Worm (Caenorhabditis elegans): Measurements from ENCODE around the gene pph-4.2.
A peak's percentile ranks its signal among the peaks of the same experiment; 100 is the strongest.

The pph-4.2 gene

DNA sequence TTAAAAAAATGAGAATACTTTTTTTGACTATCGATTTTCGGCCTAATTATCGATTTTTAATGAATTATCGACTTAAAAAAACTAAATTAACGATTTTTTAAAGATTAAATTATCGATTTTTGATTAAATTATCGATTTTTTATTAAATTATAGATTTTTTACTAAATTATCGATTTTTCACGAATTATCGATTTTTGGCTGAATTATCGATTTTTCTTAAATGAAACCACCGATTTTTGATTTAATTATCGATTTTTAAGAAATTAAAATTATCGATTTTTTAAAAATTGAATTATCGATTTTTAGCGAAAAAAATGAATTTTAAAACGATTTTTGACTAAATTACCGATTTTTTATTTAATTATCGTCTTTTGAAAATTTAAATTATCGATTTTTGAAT, 34.6 kb upstream of the pph-4.2 start:
- TF ChIP-seq sptf-1 (tag; optimal IDR thresholded peaks at IDR 0.05) (no peak), ces-1 (GFP tag; optimal IDR thresholded peaks at IDR 0.05) (peak; percentile 48)

DNA sequence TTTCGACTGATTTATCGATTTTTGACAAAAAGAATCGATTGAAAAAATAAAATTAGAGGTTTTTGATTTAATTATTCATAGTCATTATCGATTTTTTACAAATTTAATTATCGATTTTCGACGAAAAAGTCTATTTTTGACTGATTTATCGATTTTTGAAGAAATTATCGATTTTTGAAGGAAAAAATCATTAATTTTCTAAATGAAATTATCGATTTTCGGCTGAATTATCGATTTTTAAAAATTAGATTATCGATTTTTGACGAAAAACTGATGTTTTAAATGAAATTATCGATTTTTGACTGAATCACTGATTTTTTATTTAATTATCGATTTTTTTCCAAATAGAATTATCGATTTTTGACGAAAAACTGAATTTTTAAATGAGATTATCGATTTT, 34.0 kb upstream of the pph-4.2 start:
- TF ChIP-seq elt-1 (tag; optimal IDR thresholded peaks at IDR 0.05; ENCODE audit: borderline replicate concordance, insufficient read depth) (no peak), blmp-1 (tag; optimal IDR thresholded peaks at IDR 0.05) (no peak), ceh-83 (GFP tag; optimal IDR thresholded peaks at IDR 0.05) (no peak), lin-13 (tag; optimal IDR thresholded peaks at IDR 0.05) (no peak), ceh-43 (GFP tag; optimal IDR thresholded peaks at IDR 0.05) (no peak), ham-2 (GFP tag; optimal IDR thresholded peaks at IDR 0.05) (no peak), lin-32 (GFP tag; optimal IDR thresholded peaks at IDR 0.05) (no peak), elt-3 (tag; optimal IDR thresholded peaks at IDR 0.05) (no peak), snpc-4 (tag; optimal IDR thresholded peaks at IDR 0.05) (no peak), mab-5 (tag; optimal IDR thresholded peaks at IDR 0.05) (no peak), hlh-1 (tag; optimal IDR thresholded peaks at IDR 0.05) (no peak), drap-1 (GFP tag; optimal IDR thresholded peaks at IDR 0.05) (no peak), mls-2 (tag; optimal IDR thresholded peaks at IDR 0.05) (no peak), zip-8 (tag; optimal IDR thresholded peaks at IDR 0.05) (no peak), cnd-1 (tag; optimal IDR thresholded peaks at IDR 0.05) (no peak)

DNA sequence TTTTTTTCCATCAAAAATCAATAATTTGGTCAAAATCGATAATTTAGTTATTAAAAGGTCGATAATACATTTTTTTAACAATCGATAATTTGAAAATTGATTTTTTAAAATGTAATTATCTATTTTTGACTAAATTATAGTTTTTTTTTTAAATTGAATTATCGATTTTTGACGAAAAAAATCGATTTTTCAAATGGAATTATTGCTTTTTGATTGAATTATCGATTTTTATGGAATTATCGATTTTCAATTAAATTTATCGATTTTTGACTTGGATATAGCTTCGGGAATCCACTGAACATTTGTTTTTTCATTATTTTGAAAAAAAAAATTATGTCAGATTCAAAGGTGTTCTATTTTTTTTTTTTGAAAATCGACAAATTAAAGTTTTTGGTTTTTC, 33.3 kb upstream of the pph-4.2 start:
- no peak for TF ChIP-seq mab-5 (tag; optimal IDR thresholded peaks at IDR 0.05)
- TF ChIP-seq bed-3 (GFP tag; optimal IDR thresholded peaks at IDR 0.05): no peak
- no peak for TF ChIP-seq hlh-1 (tag; optimal IDR thresholded peaks at IDR 0.05)
- TF ChIP-seq ces-1 (GFP tag; optimal IDR thresholded peaks at IDR 0.05): peak; percentile 25
- TF ChIP-seq nhr-28 (tag; optimal IDR thresholded peaks at IDR 0.05): no peak

DNA sequence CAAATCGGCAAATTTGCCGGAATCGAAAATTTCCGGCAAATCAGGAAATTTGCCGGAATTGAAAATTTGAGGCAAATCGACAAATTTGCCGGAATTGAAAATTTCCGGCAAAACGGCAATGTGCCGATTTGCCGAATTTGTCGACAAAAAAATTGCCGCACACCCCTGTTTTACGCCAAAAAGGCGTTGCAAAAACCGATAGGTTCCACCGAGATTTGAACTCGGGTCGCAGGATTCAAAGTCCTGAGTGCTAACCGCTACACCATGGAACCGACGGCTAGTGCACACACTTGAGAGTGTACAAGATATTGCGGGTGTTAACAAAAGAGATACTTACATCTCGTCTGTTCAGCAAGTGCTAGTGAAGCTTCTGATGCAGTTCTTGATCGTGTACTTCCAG, 22.7 kb upstream of the pph-4.2 start:
- TF ChIP-seq unc-120 (tag; optimal IDR thresholded peaks at IDR 0.05; ENCODE audit: poor library complexity, severe bottlenecking): peak; percentile 40
- no peak for TF ChIP-seq mab-5 (tag; optimal IDR thresholded peaks at IDR 0.05)
- TF ChIP-seq lin-32 (GFP tag; optimal IDR thresholded peaks at IDR 0.05): peak; percentile 80
- peak; percentile 46 for TF ChIP-seq cnd-1 (tag; optimal IDR thresholded peaks at IDR 0.05)
- no peak for TF ChIP-seq nhr-28 (tag; optimal IDR thresholded peaks at IDR 0.05)
- peak; percentile 28 for TF ChIP-seq bed-3 (GFP tag; optimal IDR thresholded peaks at IDR 0.05)
- TF ChIP-seq ceh-39 (tag; optimal IDR thresholded peaks at IDR 0.05): no peak
- no peak for TF ChIP-seq blmp-1 (tag; optimal IDR thresholded peaks at IDR 0.05)
- no peak for TF ChIP-seq tbx-8 (GFP tag; optimal IDR thresholded peaks at IDR 0.05)
- peak; percentile 32 for TF ChIP-seq sem-2 (GFP tag; optimal IDR thresholded peaks at IDR 0.05)
- TF ChIP-seq ztf-11 (tag; optimal IDR thresholded peaks at IDR 0.05): no peak
- TF ChIP-seq drap-1 (GFP tag; optimal IDR thresholded peaks at IDR 0.05): peak; percentile 47
- TF ChIP-seq lin-13 (tag; optimal IDR thresholded peaks at IDR 0.05): no peak
- no peak for TF ChIP-seq ces-1 (GFP tag; optimal IDR thresholded peaks at IDR 0.05)
- no peak for TF ChIP-seq elt-3 (tag; optimal IDR thresholded peaks at IDR 0.05)
- peak; percentile 58 for TF ChIP-seq mls-2 (tag; optimal IDR thresholded peaks at IDR 0.05)
- TF ChIP-seq nhr-12 (tag; optimal IDR thresholded peaks at IDR 0.05): no peak
- peak; percentile 20 for TF ChIP-seq flh-1 (GFP tag; optimal IDR thresholded peaks at IDR 0.05)
- TF ChIP-seq M03D4.4 (tag; optimal IDR thresholded peaks at IDR 0.05): peak; percentile 14
- TF ChIP-seq zip-8 (tag; optimal IDR thresholded peaks at IDR 0.05): no peak
- no peak for TF ChIP-seq nhr-237 (tag; optimal IDR thresholded peaks at IDR 0.05)
- TF ChIP-seq ceh-43 (GFP tag; optimal IDR thresholded peaks at IDR 0.05): peak; percentile 12
- no peak for TF ChIP-seq hlh-1 (tag; optimal IDR thresholded peaks at IDR 0.05)
- no peak for TF ChIP-seq unc-39 (tag; optimal IDR thresholded peaks at IDR 0.05)
- TF ChIP-seq nhr-2 (tag; optimal IDR thresholded peaks at IDR 0.05): no peak
- TF ChIP-seq elt-1 (tag; optimal IDR thresholded peaks at IDR 0.05; ENCODE audit: borderline replicate concordance, insufficient read depth): no peak
- TF ChIP-seq ceh-83 (GFP tag; optimal IDR thresholded peaks at IDR 0.05): no peak
- no peak for TF ChIP-seq unc-62 (GFP tag; optimal IDR thresholded peaks at IDR 0.05)
- peak; percentile 5 for TF ChIP-seq ham-2 (GFP tag; optimal IDR thresholded peaks at IDR 0.05)
- TF ChIP-seq lsy-2 (tag; optimal IDR thresholded peaks at IDR 0.05): no peak
- TF ChIP-seq pha-4 (tag; optimal IDR thresholded peaks at IDR 0.05): no peak
- no peak for TF ChIP-seq nhr-76 (tag; optimal IDR thresholded peaks at IDR 0.05)
- TF ChIP-seq snpc-4 (tag; optimal IDR thresholded peaks at IDR 0.05): no peak
- TF ChIP-seq sptf-1 (tag; optimal IDR thresholded peaks at IDR 0.05): peak; percentile 84
- no peak for TF ChIP-seq mep-1 (tag; optimal IDR thresholded peaks at IDR 0.05)
